Worm (Caenorhabditis elegans): Measurements from ENCODE around the gene F55H2.8.

DNA sequence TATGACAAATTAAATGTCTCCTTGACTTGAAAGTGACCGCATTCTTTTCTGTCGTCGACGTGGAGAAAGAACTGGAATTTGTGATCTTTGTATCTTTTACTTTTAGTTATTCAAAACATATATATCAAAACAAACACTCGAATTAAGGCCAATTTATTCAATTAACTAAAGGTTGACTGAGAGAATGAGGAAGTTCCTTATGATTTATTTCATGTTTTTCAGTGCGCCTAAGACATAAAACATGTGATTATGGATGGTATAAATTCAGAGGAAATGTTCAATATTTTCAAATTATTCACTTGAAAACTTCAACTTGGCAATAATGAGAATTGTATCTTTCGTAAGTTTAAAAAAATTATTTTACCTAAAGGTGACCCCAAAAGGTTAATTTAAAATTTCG is at the start of gene F55H2.8:
- TF ChIP-seq ama-1 (optimal IDR thresholded peaks at IDR 0.05) (no peak), lin-15B (tag; optimal IDR thresholded peaks at IDR 0.05) (no peak), pqm-1 (tag; optimal IDR thresholded peaks at IDR 0.05) (no peak), tlp-1 (tag; optimal IDR thresholded peaks at IDR 0.05) (no peak), grh-1 (GFP tag; IDR thresholded peaks at IDR 0.05) (no peak), fos-1 (tag; optimal IDR thresholded peaks at IDR 0.05) (no peak), unc-62 (GFP tag; optimal IDR thresholded peaks at IDR 0.05) (no peak), ets-5 (GFP tag; IDR thresholded peaks at IDR 0.05) (no peak), tbx-2 (tag; optimal IDR thresholded peaks at IDR 0.05) (no peak), nhr-84 (tag; optimal IDR thresholded peaks at IDR 0.05) (no peak)

Measured in whole organism, L1 larva.